Fruit fly (Drosophila melanogaster) whole organism: ENCODE measurements around the gene CG8312.

Source experiments
- CG8478 ChIP-seq: fragments of >200 bp; optimal IDR thresholded peaks from 2 replicates; lab custom pipeline; 2018; ENCODE audit warnings: inconsistent platforms
- Dll ChIP-seq: fragments of >200 bp; optimal IDR thresholded peaks from 2 replicates; lab custom pipeline; 2017
- EcR ChIP-seq, 2 experiments: fragments of >200 bp; optimal IDR thresholded peaks; 2 replicates each; lab custom pipeline; 2017; ENCODE audit warnings: missing biosample characterization in 2 of 2, missing genetic modification characterization in 2 of 2, missing genetic modification reagents in 2 of 2
- pan ChIP-seq: fragments of >200 bp; optimal IDR thresholded peaks from 2 replicates; lab custom pipeline; 2017
- psq ChIP-seq: fragments of >200 bp; optimal IDR thresholded peaks from 2 replicates; lab custom pipeline; 2017
- usp ChIP-seq: fragments of >200 bp; optimal IDR thresholded peaks from 2 replicates; lab custom pipeline; 2017; ENCODE audit warnings: missing biosample characterization, missing genetic modification characterization, mixed read lengths

Gene CG8312

dm6 chr3R:9601949-9602348 is 10.8 kb downstream of the CG8312 start:
- no peak for TF ChIP-seq CG8478
- no peak for TF ChIP-seq usp (GFP tag; lab: Kevin White, UChicago)
- TF ChIP-seq psq (lab: Kevin White, UChicago), result no peak
- no peak for TF ChIP-seq EcR (GFP tag; optimal IDR thresholded peaks at IDR 0.05; lab: Kevin White, UChicago)
- no peak for TF ChIP-seq pan (lab: Kevin White, UChicago)
- TF ChIP-seq Dll, result no peak

- TF ChIP-seq psq (lab: Kevin White, UChicago) (no peak), Dll (no peak), usp (GFP tag; lab: Kevin White, UChicago) (no peak), pan (lab: Kevin White, UChicago) (no peak), EcR (GFP tag; optimal IDR thresholded peaks at IDR 0.05; lab: Kevin White, UChicago) (no peak), CG8478 (no peak)
These were observed 12.2 kb downstream of the CG8312 start for dm6 chr3R:9603022-9603942.

dm6 chr3R:9604445-9605020 is 13.4 kb downstream of the CG8312 start:
- TF ChIP-seq EcR (GFP tag; optimal IDR thresholded peaks at IDR 0.05; lab: Kevin White, UChicago) (no peak), psq (lab: Kevin White, UChicago) (no peak), pan (lab: Kevin White, UChicago) (no peak), CG8478 (no peak), usp (GFP tag; lab: Kevin White, UChicago) (no peak), Dll (no peak)

dm6 chr3R:9605084-9605483 is 14.0 kb downstream of the CG8312 start:
- no peak for TF ChIP-seq psq (lab: Kevin White, UChicago)
- no peak for TF ChIP-seq usp (GFP tag; lab: Kevin White, UChicago)
- TF ChIP-seq EcR (GFP tag; optimal IDR thresholded peaks at IDR 0.05; lab: Kevin White, UChicago), result no peak
- no peak for TF ChIP-seq pan (lab: Kevin White, UChicago)
- no peak for TF ChIP-seq CG8478
- no peak for TF ChIP-seq Dll

- TF ChIP-seq Dll (no peak), pan (lab: Kevin White, UChicago) (no peak), psq (lab: Kevin White, UChicago) (no peak), usp (GFP tag; lab: Kevin White, UChicago) (no peak), EcR (GFP tag; optimal IDR thresholded peaks at IDR 0.05; lab: Kevin White, UChicago) (no peak)
These were observed 16.1 kb downstream of the CG8312 start for dm6 chr3R:9606913-9607804.

dm6 chr3R:9608206-9608605 is 17.1 kb downstream of the CG8312 start:
- no peak for TF ChIP-seq psq (lab: Kevin White, UChicago)
- no peak for TF ChIP-seq Dll
- TF ChIP-seq pan (lab: Kevin White, UChicago), result no peak
- no peak for TF ChIP-seq usp (GFP tag; lab: Kevin White, UChicago)
- no peak for TF ChIP-seq CG8478
- TF ChIP-seq EcR (GFP tag; optimal IDR thresholded peaks at IDR 0.05; lab: Kevin White, UChicago), result no peak

- TF ChIP-seq pan (lab: Kevin White, UChicago) (no peak), usp (GFP tag; lab: Kevin White, UChicago) (no peak), psq (lab: Kevin White, UChicago) (no peak), Dll (no peak), EcR (GFP tag; optimal IDR thresholded peaks at IDR 0.05; lab: Kevin White, UChicago) (no peak), CG8478 (no peak)
These were observed 21.1 kb downstream of the CG8312 start for dm6 chr3R:9612217-9612616.

- TF ChIP-seq EcR (GFP tag; optimal IDR thresholded peaks at IDR 0.05; lab: Kevin White, UChicago), result no peak
- TF ChIP-seq usp (GFP tag; lab: Kevin White, UChicago), result no peak
- TF ChIP-seq CG8478, result no peak
- TF ChIP-seq Dll, result no peak
- TF ChIP-seq pan (lab: Kevin White, UChicago), result no peak
- no peak for TF ChIP-seq psq (lab: Kevin White, UChicago)
These were observed 22.0 kb downstream of the CG8312 start for dm6 chr3R:9613124-9613523.

- no peak for TF ChIP-seq EcR (GFP tag; optimal IDR thresholded peaks at IDR 0.05; lab: Kevin White, UChicago)
- no peak for TF ChIP-seq psq (lab: Kevin White, UChicago)
- no peak for TF ChIP-seq CG8478
- TF ChIP-seq Dll, result no peak
- no peak for TF ChIP-seq usp (GFP tag; lab: Kevin White, UChicago)
- TF ChIP-seq pan (lab: Kevin White, UChicago), result no peak
These were observed 27.2 kb downstream of the CG8312 start for dm6 chr3R:9618331-9618730.

dm6 chr3R:9620278-9620677 is 29.2 kb downstream of the CG8312 start:
- TF ChIP-seq usp (GFP tag; lab: Kevin White, UChicago) (no peak), Dll (no peak), psq (lab: Kevin White, UChicago) (no peak), EcR (GFP tag; optimal IDR thresholded peaks at IDR 0.05; lab: Kevin White, UChicago) (no peak), CG8478 (no peak), pan (lab: Kevin White, UChicago) (no peak)

- TF ChIP-seq Dll (no peak), EcR (GFP tag; optimal IDR thresholded peaks at IDR 0.05; lab: Kevin White, UChicago) (no peak), psq (lab: Kevin White, UChicago) (no peak), CG8478 (no peak), pan (lab: Kevin White, UChicago) (no peak), usp (GFP tag; lab: Kevin White, UChicago) (no peak)
These were observed 34.3 kb downstream of the CG8312 start for dm6 chr3R:9625443-9625842.
